Worm (Caenorhabditis elegans) whole organism, L4 larva: ENCODE measurements around the gene adh-1.
A peak's percentile ranks its signal among the peaks of the same experiment; 100 is the strongest.

Experiments used
- F10B5.3 ChIP-seq: sonication (generic microtip); optimal IDR thresholded peaks from 2 replicates; lab custom pipeline; 2016; ENCODE audit warnings: mild to moderate bottlenecking, missing genetic modification characterization, missing compliant biosample characterization
- F37D6.2 ChIP-seq: sonication (generic microtip); optimal IDR thresholded peaks from 2 replicates; lab custom pipeline; 2016; ENCODE audit warnings: mild to moderate bottlenecking, missing genetic modification characterization, missing compliant biosample characterization
- F44E2.7 ChIP-seq: fragments of 200-800 bp; sonication (Bioruptor generic); IDR thresholded peaks from 2 replicates; pipeline ENCODE4 v2.1.2; 2022; ENCODE audit warnings: missing genetic modification characterization, missing compliant biosample characterization
- F49E8.2 ChIP-seq: sonication (generic microtip); optimal IDR thresholded peaks from 2 replicates; lab custom pipeline; 2016; ENCODE audit warnings: missing compliant biosample characterization, mild to moderate bottlenecking, missing genetic modification characterization, borderline replicate concordance
- T20F7.1 ChIP-seq: fragments of 200-800 bp; sonication (Bioruptor generic); optimal IDR thresholded peaks from 2 replicates; lab custom pipeline; 2018; ENCODE audit warnings: mild to moderate bottlenecking, missing genetic modification characterization, missing compliant biosample characterization
- T26A8.4 ChIP-seq: fragments of 200-800 bp; sonication (Bioruptor generic); IDR thresholded peaks from 2 replicates; pipeline ENCODE4 v1.3.6; 2022; ENCODE audit warnings: missing genetic modification characterization, missing compliant biosample characterization
- Y5F2A.4 ChIP-seq: fragments of 200-800 bp; sonication (Bioruptor generic); optimal IDR thresholded peaks from 2 replicates; lab custom pipeline; 2018; ENCODE audit warnings: mild to moderate bottlenecking, missing genetic modification characterization, missing compliant biosample characterization
- ZK546.5 ChIP-seq, 2 experiments: sonication (generic microtip); optimal IDR thresholded peaks; 2 replicates each; lab custom pipeline; 2017; ENCODE audit warnings: missing biosample characterization in 2 of 2, missing genetic modification characterization in 2 of 2
- aha-1 ChIP-seq: fragments of 150-350 bp; peaks from one replicate; lab custom pipeline; 2014; ENCODE audit warnings: missing biosample characterization, missing genetic modification characterization
- ceh-20 ChIP-seq: fragments of 200-800 bp; sonication (Bioruptor generic); IDR thresholded peaks from 2 replicates; pipeline ENCODE4 v1.3.6; 2022; ENCODE audit warnings: missing genetic modification reagents, missing genetic modification characterization, missing compliant biosample characterization
- ceh-32 ChIP-seq: sonication (generic microtip); optimal IDR thresholded peaks from 2 replicates; lab custom pipeline; 2016; ENCODE audit warnings: mild to moderate bottlenecking, missing genetic modification characterization, missing compliant biosample characterization; ENCODE audit not compliant: poor library complexity
- ceh-44 ChIP-seq: fragments of 200-800 bp; sonication (Bioruptor generic); IDR thresholded peaks from 2 replicates; pipeline ENCODE4 v1.3.6; 2022; ENCODE audit warnings: missing genetic modification reagents, missing genetic modification characterization, missing compliant biosample characterization
- ceh-62 ChIP-seq: sonication (generic microtip); optimal IDR thresholded peaks from 2 replicates; lab custom pipeline; 2017; ENCODE audit warnings: missing biosample characterization, missing genetic modification characterization
- daf-16 ChIP-seq, 3 experiments: sonication (generic microtip); optimal IDR thresholded peaks; 2 replicates each; lab custom pipeline; 2016 to 2017; ENCODE audit warnings: missing genetic modification characterization in 3 of 3, missing genetic modification reagents in 3 of 3, mild to moderate bottlenecking in 2 of 3, missing compliant biosample characterization in 2 of 3, missing biosample characterization in 1 of 3, moderate library complexity in 1 of 3
- daf-8 ChIP-seq: fragments of 200-800 bp; sonication (Bioruptor generic); IDR thresholded peaks from 2 replicates; pipeline ENCODE4 v1.3.6; 2022; ENCODE audit warnings: missing genetic modification characterization, missing compliant biosample characterization
- dmd-9 ChIP-seq: fragments of 200-800 bp; sonication (Bioruptor generic); IDR thresholded peaks from 2 replicates; pipeline ENCODE4 v1.3.6; 2022; ENCODE audit warnings: missing genetic modification reagents, missing genetic modification characterization, missing compliant biosample characterization
- egl-27 ChIP-seq: sonication (generic microtip); optimal IDR thresholded peaks from 3 replicates; lab custom pipeline; 2017; ENCODE audit warnings: missing biosample characterization, missing genetic modification reagents, missing genetic modification characterization
- egl-43 ChIP-seq: fragments of 200-800 bp; sonication (Bioruptor generic); IDR thresholded peaks from 2 replicates; pipeline ENCODE4 v1.3.6; 2022; ENCODE audit warnings: missing genetic modification reagents, missing genetic modification characterization, missing compliant biosample characterization
- fos-1 ChIP-seq: fragments of 150-350 bp; optimal IDR thresholded peaks from 2 replicates; lab custom pipeline; 2014; ENCODE audit warnings: missing biosample characterization, missing genetic modification characterization
- hif-1 ChIP-seq, 2 experiments: sonication (generic microtip); optimal IDR thresholded peaks; 2 replicates each; lab custom pipeline; 2016 to 2017; ENCODE audit warnings: missing compliant biosample characterization in 2 of 2, missing genetic modification characterization in 2 of 2, missing genetic modification reagents in 2 of 2, missing genotype in 2 of 2, mild to moderate bottlenecking in 1 of 2
- hlh-30 ChIP-seq: sonication (generic microtip); optimal IDR thresholded peaks from 2 replicates; lab custom pipeline; 2017; ENCODE audit warnings: antibody characterized with exemption, mild to moderate bottlenecking, missing genetic modification characterization, missing compliant biosample characterization; ENCODE audit not compliant: insufficient read depth
- hmg-1.1 ChIP-seq: fragments of 200-800 bp; sonication (Bioruptor generic); IDR thresholded peaks from 2 replicates; pipeline ENCODE4 v1.3.6; 2022; ENCODE audit warnings: missing genetic modification reagents, missing genetic modification characterization, missing compliant biosample characterization
- lin-1 ChIP-seq: fragments of 200-800 bp; sonication (Bioruptor generic); IDR thresholded peaks from 2 replicates; pipeline ENCODE4 v1.3.6; 2022; ENCODE audit warnings: missing genetic modification reagents, missing genetic modification characterization, missing compliant biosample characterization
- lin-13 ChIP-seq: fragments of 150-350 bp; optimal IDR thresholded peaks from 2 replicates; lab custom pipeline; 2014; ENCODE audit warnings: missing biosample characterization, missing genetic modification reagents, missing genetic modification characterization
- lin-15B ChIP-seq: fragments of 150-350 bp; sonication (generic microtip); optimal IDR thresholded peaks from 3 replicates; lab custom pipeline; 2014; ENCODE audit warnings: missing biosample characterization, missing genetic modification characterization
- lin-29 ChIP-seq: fragments of 200-800 bp; sonication (Bioruptor generic); IDR thresholded peaks from 2 replicates; pipeline ENCODE4 v1.3.6; 2022; ENCODE audit warnings: missing genetic modification reagents, missing genetic modification characterization, missing compliant biosample characterization
- lin-38 ChIP-seq: fragments of 200-800 bp; sonication (Bioruptor generic); IDR thresholded peaks from 2 replicates; pipeline ENCODE4 v1.3.6; 2022; ENCODE audit warnings: missing genetic modification reagents, missing genetic modification characterization, missing compliant biosample characterization
- lir-3 ChIP-seq: sonication (generic microtip); optimal IDR thresholded peaks from 2 replicates; lab custom pipeline; 2016; ENCODE audit warnings: mild to moderate bottlenecking, missing genetic modification characterization, missing compliant biosample characterization
- madf-9 ChIP-seq: fragments of 200-800 bp; sonication (Bioruptor generic); conservative IDR thresholded peaks from 2 replicates; pipeline ENCODE4 v1.3.6; 2022; ENCODE audit warnings: missing genetic modification reagents, missing genetic modification characterization, missing compliant biosample characterization
- mdl-1 ChIP-seq, 2 experiments: fragments of 150-350 bp in 1 of 2; sonication (generic microtip) in 1 of 2; optimal IDR thresholded peaks; 2 replicates each; lab custom pipeline; 2014 to 2017; ENCODE audit warnings: missing biosample characterization in 2 of 2, missing genetic modification characterization in 2 of 2
- nhr-102 ChIP-seq: sonication (generic microtip); optimal IDR thresholded peaks from 2 replicates; lab custom pipeline; 2016; ENCODE audit warnings: mild to moderate bottlenecking, missing genetic modification characterization, moderate library complexity, missing compliant biosample characterization
- nhr-237 ChIP-seq: sonication (generic microtip); optimal IDR thresholded peaks from 2 replicates; lab custom pipeline; 2017; ENCODE audit warnings: missing biosample characterization, missing genetic modification characterization
- nhr-25 ChIP-seq: sonication (generic microtip); optimal IDR thresholded peaks from 2 replicates; lab custom pipeline; 2017; ENCODE audit warnings: missing genetic modification characterization, mild to moderate bottlenecking, missing compliant biosample characterization, antibody characterized with exemption, moderate library complexity, borderline replicate concordance; ENCODE audit not compliant: insufficient read depth
- nhr-28 ChIP-seq: fragments of 150-350 bp; optimal IDR thresholded peaks from 2 replicates; lab custom pipeline; 2014; ENCODE audit warnings: missing biosample characterization, missing genetic modification characterization
- nhr-41 ChIP-seq: fragments of 200-800 bp; sonication (Bioruptor generic); IDR thresholded peaks from 2 replicates; pipeline ENCODE4 v1.3.6; 2022; ENCODE audit warnings: missing genetic modification reagents, missing genetic modification characterization, missing compliant biosample characterization
- nhr-48 ChIP-seq: sonication (generic microtip); optimal IDR thresholded peaks from 2 replicates; lab custom pipeline; 2016; ENCODE audit warnings: mild to moderate bottlenecking, missing genetic modification characterization, missing compliant biosample characterization
- nhr-6 ChIP-seq: fragments of 150-350 bp; optimal IDR thresholded peaks from 2 replicates; lab custom pipeline; 2014; ENCODE audit warnings: missing biosample characterization, missing genetic modification characterization
- pha-4 ChIP-seq, 2 experiments: fragments of 150-350 bp in 1 of 2; fragments of 200-800 bp in 1 of 2; sonication (Bioruptor generic) in 1 of 2; IDR thresholded peaks in 1 of 2; optimal IDR thresholded peaks in 1 of 2; 2 replicates each; pipeline versions ENCODE4 v1.3.6 to Lab custom; 2014 to 2022; ENCODE audit warnings: missing genetic modification characterization in 2 of 2, missing genetic modification reagents in 2 of 2, missing biosample characterization in 1 of 2, missing compliant biosample characterization in 1 of 2
- rbr-2 ChIP-seq: sonication (generic microtip); optimal IDR thresholded peaks from 2 replicates; lab custom pipeline; 2016; ENCODE audit warnings: missing genotype, missing genetic modification characterization, missing compliant biosample characterization
- saeg-2 ChIP-seq: fragments of 200-800 bp; sonication (Bioruptor generic); IDR thresholded peaks from 2 replicates; pipeline ENCODE4 v1.3.6; 2022; ENCODE audit warnings: missing genetic modification reagents, missing genetic modification characterization, missing compliant biosample characterization
- set-16 ChIP-seq: fragments of 200-800 bp; sonication (Bioruptor generic); IDR thresholded peaks from 2 replicates; pipeline ENCODE4 v1.3.6; 2022; ENCODE audit warnings: missing genetic modification reagents, missing genetic modification characterization, missing compliant biosample characterization
- snpc-4 ChIP-seq: fragments of 150-350 bp; optimal IDR thresholded peaks from 2 replicates; lab custom pipeline; 2014; ENCODE audit warnings: missing biosample characterization, missing genetic modification characterization
- unc-130 ChIP-seq: sonication (generic microtip); optimal IDR thresholded peaks from 2 replicates; lab custom pipeline; 2016; ENCODE audit warnings: missing genetic modification reagents, missing genetic modification characterization, missing compliant biosample characterization
- unc-39 ChIP-seq: sonication (generic microtip); optimal IDR thresholded peaks from 2 replicates; lab custom pipeline; 2017; ENCODE audit warnings: missing biosample characterization, missing genetic modification characterization
- vab-7 ChIP-seq: fragments of 200-800 bp; sonication (Bioruptor generic); IDR thresholded peaks from 2 replicates; pipeline ENCODE4 v1.3.6; 2022; ENCODE audit warnings: missing genetic modification reagents, missing genetic modification characterization, missing compliant biosample characterization
- zag-1 ChIP-seq: fragments of 150-350 bp; optimal IDR thresholded peaks from 2 replicates; lab custom pipeline; 2014; ENCODE audit warnings: missing biosample characterization, missing genetic modification characterization
- zfp-2 ChIP-seq: sonication (generic microtip); optimal IDR thresholded peaks from 2 replicates; lab custom pipeline; 2016; ENCODE audit warnings: mild to moderate bottlenecking, missing genetic modification characterization, missing compliant biosample characterization
- zfp-3 ChIP-seq: fragments of 200-800 bp; sonication (Bioruptor generic); conservative IDR thresholded peaks from 2 replicates; pipeline ENCODE4 v1.3.6; 2022; ENCODE audit warnings: missing genetic modification reagents, missing genetic modification characterization, missing compliant biosample characterization
- zip-11 ChIP-seq: fragments of 200-800 bp; sonication (Bioruptor generic); IDR thresholded peaks from 2 replicates; pipeline ENCODE4 v1.3.6; 2022; ENCODE audit warnings: missing genetic modification characterization, missing compliant biosample characterization
- zip-2 ChIP-seq: fragments of 150-350 bp; optimal IDR thresholded peaks from 2 replicates; lab custom pipeline; 2014; ENCODE audit warnings: missing biosample characterization, missing genetic modification characterization
- ztf-11 ChIP-seq: fragments of 150-350 bp; optimal IDR thresholded peaks from 2 replicates; lab custom pipeline; 2014; ENCODE audit warnings: missing biosample characterization, missing genetic modification characterization

Gene adh-1

ce11 chrV:11885939-11886338 is 2.1 kb upstream of the adh-1 start (continued):
- TF ChIP-seq ceh-62 (tag; lab: Kevin White, UChicago) (no peak), rbr-2 (no peak), lin-38 (GFP tag; lab: Robert Waterston, UW) (no peak), unc-130 (no peak), F10B5.3 (tag; lab: Kevin White, UChicago) (no peak), nhr-6 (tag; lab: Kevin White, UChicago) (no peak), daf-16 (GFP tag; optimal IDR thresholded peaks at IDR 0.05; lab: Kevin White, UChicago) (peak in 1 of 2 experiments; percentile 78), daf-16 (tag; optimal IDR thresholded peaks at IDR 0.05; lab: Kevin White, UChicago) (peak; percentile 97), fos-1 (tag; lab: Kevin White, UChicago) (no peak), T26A8.4 (GFP tag; lab: Robert Waterston, UW) (no peak), lin-15B (tag; lab: Kevin White, UChicago) (no peak), F49E8.2 (no peak), lir-3 (no peak), ztf-11 (tag; lab: Kevin White, UChicago) (no peak), hlh-30 (tag; lab: Kevin White, UChicago) (peak; percentile 91), ZK546.5 (tag; optimal IDR thresholded peaks at IDR 0.05; lab: Kevin White, UChicago) (no peak), nhr-28 (tag; lab: Kevin White, UChicago) (peak; percentile 85), daf-8 (no peak), ceh-44 (no peak), nhr-48 (tag; lab: Kevin White, UChicago) (peak; percentile 62), saeg-2 (GFP tag; lab: Robert Waterston, UW) (no peak), zfp-2 (tag; lab: Kevin White, UChicago) (no peak), egl-27 (tag; lab: Kevin White, UChicago) (no peak), lin-1 (GFP tag; lab: Robert Waterston, UW) (peak; percentile 67; the same call in 1 of the 2 replicates), vab-7 (GFP tag; lab: Robert Waterston, UW) (no peak), F44E2.7 (no peak), lin-13 (no peak), aha-1 (tag; lab: Kevin White, UChicago) (peak; percentile 19), lin-29 (GFP tag; lab: Robert Waterston, UW) (no peak), pha-4 (GFP tag; IDR thresholded peaks at IDR 0.05; lab: Robert Waterston, UW) (no peak), pha-4 (tag; optimal IDR thresholded peaks at IDR 0.05; lab: Kevin White, UChicago) (peak; percentile 2), snpc-4 (tag; lab: Kevin White, UChicago) (no peak), hmg-1.1 (GFP tag; lab: Robert Waterston, UW) (no peak), hif-1 (tag; optimal IDR thresholded peaks at IDR 0.05; lab: Kevin White, UChicago) (peak in 1 of 2 experiments; percentile 40), zip-11 (GFP tag; lab: Robert Waterston, UW) (no peak), nhr-41 (GFP tag; lab: Robert Waterston, UW) (no peak), dmd-9 (GFP tag; lab: Robert Waterston, UW) (no peak), nhr-25 (tag; lab: Kevin White, UChicago) (no peak), zip-2 (tag; lab: Kevin White, UChicago) (no peak), set-16 (GFP tag; lab: Robert Waterston, UW) (no peak), unc-39 (no peak), nhr-102 (peak; percentile 42), mdl-1 (tag; optimal IDR thresholded peaks at IDR 0.05; lab: Kevin White, UChicago) (peak in 1 of 2 experiments; percentile 93), nhr-237 (tag; lab: Kevin White, UChicago) (no peak), zag-1 (tag; lab: Kevin White, UChicago) (no peak), ceh-20 (GFP tag; lab: Robert Waterston, UW) (no peak), ceh-32 (tag; lab: Kevin White, UChicago) (no peak), Y5F2A.4 (GFP tag; lab: Kevin White, UChicago) (no peak), T20F7.1 (GFP tag; lab: Kevin White, UChicago) (peak; percentile 50), zfp-3 (GFP tag; lab: Robert Waterston, UW) (0 out of 2 replicates have a peak, but pooled peaks have one; percentile 23), madf-9 (no peak), egl-43 (no peak), F37D6.2 (tag; lab: Kevin White, UChicago) (no peak)
